Worm (Caenorhabditis elegans) whole organism, L2 larva: ENCODE measurements around the gene scl-7.

Source experiments
- R02D3.7 ChIP-seq: fragments of 150-350 bp; optimal IDR thresholded peaks from 2 replicates; lab custom pipeline; 2014; ENCODE audit warnings: missing biosample characterization, missing genetic modification characterization
- Y55F3AM.14 ChIP-seq: fragments of 200-800 bp; sonication (Bioruptor generic); optimal IDR thresholded peaks from 2 replicates; lab custom pipeline; 2018; ENCODE audit warnings: mild to moderate bottlenecking, missing genetic modification characterization, missing compliant biosample characterization
- alr-1 ChIP-seq: fragments of 150-350 bp; optimal IDR thresholded peaks from 2 replicates; lab custom pipeline; 2014; ENCODE audit warnings: missing biosample characterization, missing genetic modification characterization
- aly-2 ChIP-seq: fragments of 150-350 bp; optimal IDR thresholded peaks from 2 replicates; lab custom pipeline; 2014; ENCODE audit warnings: missing biosample characterization, missing genetic modification characterization
- ama-1 ChIP-seq: fragments of 150-350 bp; optimal IDR thresholded peaks from 2 replicates; lab custom pipeline; 2018; ENCODE audit warnings: inconsistent platforms
- blmp-1 ChIP-seq: sonication (generic microtip); optimal IDR thresholded peaks from 2 replicates; lab custom pipeline; 2017; ENCODE audit warnings: missing genetic modification characterization, mild to moderate bottlenecking, missing compliant biosample characterization, antibody characterized with exemption, moderate library complexity; ENCODE audit not compliant: insufficient read depth
- ceh-16 ChIP-seq: fragments of 150-350 bp; optimal IDR thresholded peaks from 2 replicates; lab custom pipeline; 2014; ENCODE audit warnings: missing biosample characterization, missing genetic modification characterization
- crh-2 ChIP-seq: sonication (generic microtip); optimal IDR thresholded peaks from 2 replicates; lab custom pipeline; 2017; ENCODE audit warnings: missing biosample characterization, missing genetic modification characterization
- dmd-4 ChIP-seq: sonication (generic microtip); optimal IDR thresholded peaks from 2 replicates; lab custom pipeline; 2017; ENCODE audit warnings: missing biosample characterization, missing genetic modification characterization
- egl-27 ChIP-seq: sonication (generic microtip); optimal IDR thresholded peaks from 3 replicates; lab custom pipeline; 2017; ENCODE audit warnings: missing biosample characterization, missing genetic modification reagents, missing genetic modification characterization
- elt-3 ChIP-seq: sonication (generic microtip); optimal IDR thresholded peaks from 2 replicates; lab custom pipeline; 2017; ENCODE audit warnings: missing biosample characterization, missing genetic modification characterization
- fos-1 ChIP-seq: fragments of 150-350 bp; optimal IDR thresholded peaks from 2 replicates; lab custom pipeline; 2014; ENCODE audit warnings: missing biosample characterization, missing genetic modification characterization
- lin-11 ChIP-seq: fragments of 150-350 bp; sonication (generic microtip); optimal IDR thresholded peaks from 2 replicates; lab custom pipeline; 2014; ENCODE audit warnings: missing biosample characterization, missing genetic modification characterization, inconsistent platforms, mixed read lengths
- lin-13 ChIP-seq: fragments of 150-350 bp; optimal IDR thresholded peaks from 2 replicates; lab custom pipeline; 2014; ENCODE audit warnings: missing biosample characterization, missing genetic modification reagents, missing genetic modification characterization
- lsy-2 ChIP-seq, 2 experiments: fragments of 150-350 bp in 1 of 2; sonication (generic microtip) in 1 of 2; optimal IDR thresholded peaks; 2 replicates each; lab custom pipeline; 2014 to 2017; ENCODE audit warnings: missing biosample characterization in 2 of 2, missing genetic modification characterization in 2 of 2
- nhr-10 ChIP-seq: sonication (generic microtip); optimal IDR thresholded peaks from 2 replicates; lab custom pipeline; 2017; ENCODE audit warnings: missing biosample characterization, missing genetic modification characterization
- nhr-11 ChIP-seq: fragments of 150-350 bp; optimal IDR thresholded peaks from 2 replicates; lab custom pipeline; 2014; ENCODE audit warnings: missing biosample characterization, missing genetic modification characterization
- nhr-129 ChIP-seq: fragments of 150-350 bp; optimal IDR thresholded peaks from 2 replicates; lab custom pipeline; 2014; ENCODE audit warnings: missing biosample characterization, missing genetic modification characterization
- nhr-21 ChIP-seq: fragments of 150-350 bp; optimal IDR thresholded peaks from 2 replicates; lab custom pipeline; 2014; ENCODE audit warnings: missing biosample characterization, missing genetic modification characterization
- nhr-23 ChIP-seq: fragments of 150-350 bp; optimal IDR thresholded peaks from 2 replicates; lab custom pipeline; 2014; ENCODE audit warnings: missing biosample characterization, missing genetic modification reagents, missing genetic modification characterization
- nhr-237 ChIP-seq: fragments of 150-350 bp; optimal IDR thresholded peaks from 2 replicates; lab custom pipeline; 2014; ENCODE audit warnings: missing biosample characterization, missing genetic modification characterization
- nhr-25 ChIP-seq: fragments of 150-350 bp; sonication (generic microtip); optimal IDR thresholded peaks from 3 replicates; lab custom pipeline; 2014; ENCODE audit warnings: missing biosample characterization, missing genetic modification characterization
- nhr-6 ChIP-seq: fragments of 150-350 bp; optimal IDR thresholded peaks from 2 replicates; lab custom pipeline; 2014; ENCODE audit warnings: missing biosample characterization, missing genetic modification characterization
- sem-4 ChIP-seq: fragments of 150-350 bp; optimal IDR thresholded peaks from 2 replicates; lab custom pipeline; 2014; ENCODE audit warnings: missing biosample characterization, missing genetic modification reagents, missing genetic modification characterization
- skn-1 ChIP-seq: sonication (generic microtip); optimal IDR thresholded peaks from 2 replicates; lab custom pipeline; 2017; ENCODE audit warnings: missing biosample characterization, missing genetic modification characterization
- sma-3 ChIP-seq: sonication (generic microtip); optimal IDR thresholded peaks from 2 replicates; lab custom pipeline; 2016; ENCODE audit warnings: missing genetic modification reagents, missing genetic modification characterization, missing compliant biosample characterization
- sma-9 ChIP-seq, 2 experiments: fragments of 150-350 bp in 1 of 2; sonication (generic microtip) in 1 of 2; optimal IDR thresholded peaks; 2 replicates each; lab custom pipeline; 2014 to 2016; ENCODE audit warnings: missing genetic modification characterization in 2 of 2, mild to moderate bottlenecking in 1 of 2, missing biosample characterization in 1 of 2, missing compliant biosample characterization in 1 of 2, missing genetic modification reagents in 1 of 2, moderate library complexity in 1 of 2
- unc-39 ChIP-seq: fragments of 150-350 bp; optimal IDR thresholded peaks from 2 replicates; lab custom pipeline; 2014; ENCODE audit warnings: missing biosample characterization, missing genetic modification characterization
- unc-62 ChIP-seq: fragments of 150-350 bp; optimal IDR thresholded peaks from 2 replicates; lab custom pipeline; 2014; ENCODE audit warnings: missing biosample characterization, missing genetic modification reagents, missing genetic modification characterization
- ztf-11 ChIP-seq: sonication (generic microtip); optimal IDR thresholded peaks from 2 replicates; lab custom pipeline; 2017; ENCODE audit warnings: missing biosample characterization, missing genetic modification characterization

scl-7 gene

ce11 chrIV:13104900-13105299 lies 34.7 kb downstream of the scl-7 start, which contains the start of gene rde-11:
TSS of gene rde-11 (plus strand) at chrIV:13105200.
- TF ChIP-seq lsy-2 (tag; optimal IDR thresholded peaks at IDR 0.05; lab: Kevin White, UChicago) (no peak), unc-39 (tag; lab: Kevin White, UChicago) (no peak), Y55F3AM.14 (GFP tag; lab: Kevin White, UChicago) (no peak), ama-1 (lab: Kevin White, UChicago) (no peak), unc-62 (no peak), alr-1 (tag; lab: Kevin White, UChicago) (no peak), ceh-16 (tag; lab: Kevin White, UChicago) (no peak), R02D3.7 (no peak), nhr-21 (tag; lab: Kevin White, UChicago) (no peak), nhr-11 (tag; lab: Kevin White, UChicago) (no peak), nhr-237 (tag; lab: Kevin White, UChicago) (no peak), sem-4 (tag; lab: Kevin White, UChicago) (no peak)

ce11 chrIV:13107359-13107758 lies 37.1 kb downstream of the scl-7 start, which contains the start of gene B0564.2:
TSS of gene B0564.2 (plus strand) at chrIV:13107659.
- TF ChIP-seq dmd-4 (tag; lab: Kevin White, UChicago) (no peak), nhr-23 (tag; lab: Kevin White, UChicago) (no peak), aly-2 (tag; lab: Kevin White, UChicago) (no peak), nhr-25 (tag; lab: Kevin White, UChicago) (no peak), nhr-6 (tag; lab: Kevin White, UChicago) (no peak), lin-13 (GFP tag; lab: Kevin White, UChicago) (no peak), egl-27 (tag; lab: Kevin White, UChicago) (no peak)

- TF ChIP-seq nhr-237 (tag; lab: Kevin White, UChicago), result no peak
- TF ChIP-seq nhr-25 (tag; lab: Kevin White, UChicago), result no peak
- TF ChIP-seq R02D3.7, result no peak
- no peak for TF ChIP-seq blmp-1 (tag; lab: Kevin White, UChicago)
- TF ChIP-seq lin-11 (tag; lab: Kevin White, UChicago), result no peak
- no peak for TF ChIP-seq nhr-11 (tag; lab: Kevin White, UChicago)
- no peak for TF ChIP-seq sma-3
- no peak for TF ChIP-seq Y55F3AM.14 (GFP tag; lab: Kevin White, UChicago)
- TF ChIP-seq crh-2 (tag; lab: Kevin White, UChicago), result no peak
- no peak for TF ChIP-seq unc-62
- no peak for TF ChIP-seq ceh-16 (tag; lab: Kevin White, UChicago)
- no peak for TF ChIP-seq dmd-4 (tag; lab: Kevin White, UChicago)
Measured at ce11 chrIV:13108430-13108829, 38.2 kb downstream of the scl-7 start.

ce11 chrIV:13109751-13110150 lies 39.5 kb downstream of the scl-7 start, which contains the start of gene best-1:
TSS of gene best-1 (minus strand) at chrIV:13109779.
- TF ChIP-seq nhr-10 (no peak), nhr-21 (tag; lab: Kevin White, UChicago) (peak; percentile 74), sma-3 (peak; percentile 56), blmp-1 (tag; lab: Kevin White, UChicago) (peak; percentile 26), unc-62 (no peak), crh-2 (tag; lab: Kevin White, UChicago) (peak; percentile 26), elt-3 (tag; lab: Kevin White, UChicago) (no peak), nhr-129 (tag; lab: Kevin White, UChicago) (peak; percentile 5), ceh-16 (tag; lab: Kevin White, UChicago) (no peak), skn-1 (tag; lab: Kevin White, UChicago) (no peak), unc-39 (tag; lab: Kevin White, UChicago) (no peak), aly-2 (tag; lab: Kevin White, UChicago) (no peak), sma-9 (GFP tag; optimal IDR thresholded peaks at IDR 0.05; lab: Kevin White, UChicago) (peak; percentile 82), sma-9 (tag; optimal IDR thresholded peaks at IDR 0.05; lab: Kevin White, UChicago) (no peak)

- TF ChIP-seq nhr-21 (tag; lab: Kevin White, UChicago), result peak; percentile 57
- TF ChIP-seq nhr-129 (tag; lab: Kevin White, UChicago), result peak; percentile 55
- TF ChIP-seq fos-1 (tag; lab: Kevin White, UChicago), result peak; percentile 11
- TF ChIP-seq nhr-25 (tag; lab: Kevin White, UChicago), result peak; percentile 11
- no peak for TF ChIP-seq ztf-11
- TF ChIP-seq unc-39 (tag; lab: Kevin White, UChicago), result no peak
- TF ChIP-seq nhr-10, result no peak
- TF ChIP-seq dmd-4 (tag; lab: Kevin White, UChicago), result no peak
- no peak for TF ChIP-seq elt-3 (tag; lab: Kevin White, UChicago)
- TF ChIP-seq, all 48 proteins: peak for 4
Measured at ce11 chrIV:13110876-13111275, 40.6 kb downstream of the scl-7 start.
